Fruit fly (Drosophila melanogaster) whole organism, prepupa: ENCODE data around the gene ND-MNLL.

Experiments
- Blimp-1 ChIP-seq: fragments of 200-800 bp; sonication (Bioruptor generic); optimal IDR thresholded peaks from 3 replicates; lab custom pipeline; 2017; ENCODE audit warnings: missing biosample characterization, missing genetic modification characterization, mild to moderate bottlenecking, moderate library complexity, missing genetic modification reagents
- CG10631 ChIP-seq: fragments of 200-800 bp; sonication (Bioruptor generic); optimal IDR thresholded peaks from 2 replicates; lab custom pipeline; 2016; ENCODE audit warnings: missing biosample characterization, missing genetic modification characterization
- CG10669 ChIP-seq: fragments of 200-800 bp; sonication (Bioruptor generic); optimal IDR thresholded peaks from 3 replicates; lab custom pipeline; 2018; ENCODE audit warnings: missing biosample characterization, mild to moderate bottlenecking, missing genetic modification characterization, moderate library complexity
- CG11294 ChIP-seq: fragments of 200-800 bp; sonication (Bioruptor generic); IDR thresholded peaks from 2 replicates; pipeline ENCODE4 v1.3.6; 2022; ENCODE audit warnings: missing biosample characterization, missing genetic modification characterization
- CG11762 ChIP-seq: fragments of 200-800 bp; sonication (Bioruptor generic); optimal IDR thresholded peaks from 3 replicates; lab custom pipeline; 2016; ENCODE audit warnings: missing biosample characterization, missing genetic modification characterization; ENCODE audit not compliant: insufficient read depth
- CG11902 ChIP-seq: fragments of 200-800 bp; sonication (Bioruptor generic); optimal IDR thresholded peaks from 3 replicates; lab custom pipeline; 2016; ENCODE audit warnings: missing biosample characterization, missing genetic modification characterization
- CG16779 ChIP-seq: fragments of 200-800 bp; sonication (Bioruptor generic); optimal IDR thresholded peaks from 3 replicates; lab custom pipeline; 2017; ENCODE audit warnings: missing biosample characterization, mild to moderate bottlenecking, missing genetic modification characterization
- CG32006 ChIP-seq: fragments of 200-800 bp; sonication (Bioruptor generic); optimal IDR thresholded peaks from 3 replicates; lab custom pipeline; 2017; ENCODE audit warnings: missing biosample characterization, mild to moderate bottlenecking, missing genetic modification characterization
- CG3919 ChIP-seq: fragments of 200-800 bp; sonication (Bioruptor generic); optimal IDR thresholded peaks from 3 replicates; lab custom pipeline; 2016; ENCODE audit warnings: missing biosample characterization, missing genetic modification characterization
- CG6163 ChIP-seq: fragments of 200-800 bp; sonication (Bioruptor generic); IDR thresholded peaks from 3 replicates; pipeline ENCODE4 v1.3.6; 2022; ENCODE audit warnings: missing biosample characterization, missing genetic modification characterization
- CG6276 ChIP-seq: fragments of 200-800 bp; sonication (Bioruptor generic); optimal IDR thresholded peaks from 2 replicates; lab custom pipeline; 2017; ENCODE audit warnings: missing biosample characterization, mild to moderate bottlenecking, missing genetic modification characterization
- CG6792 ChIP-seq: fragments of 200-800 bp; sonication (Bioruptor generic); optimal IDR thresholded peaks from 3 replicates; lab custom pipeline; 2016; ENCODE audit warnings: missing biosample characterization, missing genetic modification characterization
- CG6808 ChIP-seq: fragments of 200-800 bp; sonication (Bioruptor generic); optimal IDR thresholded peaks from 3 replicates; lab custom pipeline; 2017; ENCODE audit warnings: missing biosample characterization, missing genetic modification characterization, mild to moderate bottlenecking, moderate library complexity, missing genetic modification reagents
- CG7368 ChIP-seq: fragments of 200-800 bp; sonication (Bioruptor generic); optimal IDR thresholded peaks from 3 replicates; lab custom pipeline; 2016; ENCODE audit warnings: missing biosample characterization, missing genetic modification characterization
- CG9139 ChIP-seq: fragments of 200-800 bp; sonication (Bioruptor generic); optimal IDR thresholded peaks from 3 replicates; lab custom pipeline; 2017; ENCODE audit warnings: missing biosample characterization, mild to moderate bottlenecking, missing genetic modification characterization
- Eip78C ChIP-seq: fragments of 200-800 bp; sonication (Bioruptor generic); peaks from one replicate; lab custom pipeline; 2016; ENCODE audit warnings: missing biosample characterization, missing genetic modification characterization
- Ets21C ChIP-seq: fragments of 200-800 bp; sonication (Bioruptor generic); optimal IDR thresholded peaks from 3 replicates; lab custom pipeline; 2016; ENCODE audit warnings: missing biosample characterization, missing genetic modification characterization
- Hr38 ChIP-seq: sonication (Bioruptor generic); optimal IDR thresholded peaks from 2 replicates; lab custom pipeline; 2016; ENCODE audit warnings: missing biosample characterization, missing genetic modification characterization
- Smox ChIP-seq: fragments of 200-800 bp; sonication (Bioruptor generic); optimal IDR thresholded peaks from 3 replicates; lab custom pipeline; 2016; ENCODE audit warnings: missing biosample characterization, missing genetic modification characterization
- Sox102F ChIP-seq: fragments of 200-800 bp; sonication (Bioruptor generic); optimal IDR thresholded peaks from 2 replicates; lab custom pipeline; 2016; ENCODE audit warnings: missing biosample characterization, mild to moderate bottlenecking, missing genetic modification characterization
- Sox14 ChIP-seq: fragments of 200-800 bp; sonication (Bioruptor generic); optimal IDR thresholded peaks from 3 replicates; lab custom pipeline; 2016; ENCODE audit warnings: missing biosample characterization, missing genetic modification characterization
- Sox15 ChIP-seq: fragments of 200-800 bp; sonication (Bioruptor generic); optimal IDR thresholded peaks from 3 replicates; lab custom pipeline; 2016; ENCODE audit warnings: missing biosample characterization, missing genetic modification characterization
- achi ChIP-seq: fragments of 200-800 bp; sonication (Bioruptor generic); optimal IDR thresholded peaks from 3 replicates; lab custom pipeline; 2016; ENCODE audit warnings: missing biosample characterization, missing genetic modification characterization
- dac ChIP-seq: fragments of 200-800 bp; sonication (Bioruptor generic); optimal IDR thresholded peaks from 2 replicates; lab custom pipeline; 2017; ENCODE audit warnings: missing biosample characterization, mild to moderate bottlenecking, missing genetic modification characterization
- esn ChIP-seq: fragments of 200-800 bp; sonication (Bioruptor generic); optimal IDR thresholded peaks from 2 replicates; lab custom pipeline; 2016; ENCODE audit warnings: missing biosample characterization, mild to moderate bottlenecking, missing genetic modification characterization, moderate library complexity
- fd59A ChIP-seq: fragments of 200-800 bp; sonication (Bioruptor generic); optimal IDR thresholded peaks from 2 replicates; lab custom pipeline; 2017; ENCODE audit warnings: missing biosample characterization, mild to moderate bottlenecking, missing genetic modification characterization, missing genetic modification reagents
- fkh ChIP-seq: fragments of 200-800 bp; sonication (Bioruptor generic); optimal IDR thresholded peaks from 3 replicates; lab custom pipeline; 2017; ENCODE audit warnings: missing biosample characterization, mild to moderate bottlenecking, missing genetic modification characterization, moderate library complexity
- net ChIP-seq: fragments of 200-800 bp; sonication (Bioruptor generic); optimal IDR thresholded peaks from 3 replicates; lab custom pipeline; 2016; ENCODE audit warnings: missing biosample characterization, missing genetic modification characterization
- salr ChIP-seq, 2 experiments: fragments of 200-800 bp; sonication (Bioruptor generic); optimal IDR thresholded peaks; 3 replicates each; lab custom pipeline; 2016 to 2018; ENCODE audit warnings: missing biosample characterization in 2 of 2, missing genetic modification characterization in 2 of 2, mild to moderate bottlenecking in 1 of 2
- spab ChIP-seq: fragments of 200-800 bp; sonication (Bioruptor generic); optimal IDR thresholded peaks from 2 replicates; lab custom pipeline; 2017; ENCODE audit warnings: missing biosample characterization, mild to moderate bottlenecking, missing genetic modification characterization, missing genetic modification reagents
- ss ChIP-seq, 2 experiments: fragments of 200-800 bp; sonication (Bioruptor generic); optimal IDR thresholded peaks; 2 replicates in 1 of 2; 3 replicates in 1 of 2; lab custom pipeline; 2017 to 2018; ENCODE audit warnings: mild to moderate bottlenecking in 2 of 2, missing biosample characterization in 2 of 2, missing genetic modification characterization in 2 of 2, moderate library complexity in 1 of 2
- svp ChIP-seq: fragments of 200-800 bp; sonication (Bioruptor generic); peaks from one replicate; lab custom pipeline; 2016; ENCODE audit warnings: missing biosample characterization, missing genetic modification characterization
- vri ChIP-seq: fragments of 200-800 bp; sonication (Bioruptor generic); optimal IDR thresholded peaks from 3 replicates; lab custom pipeline; 2016; ENCODE audit warnings: missing biosample characterization, mild to moderate bottlenecking, missing genetic modification characterization

ND-MNLL gene

DNA sequence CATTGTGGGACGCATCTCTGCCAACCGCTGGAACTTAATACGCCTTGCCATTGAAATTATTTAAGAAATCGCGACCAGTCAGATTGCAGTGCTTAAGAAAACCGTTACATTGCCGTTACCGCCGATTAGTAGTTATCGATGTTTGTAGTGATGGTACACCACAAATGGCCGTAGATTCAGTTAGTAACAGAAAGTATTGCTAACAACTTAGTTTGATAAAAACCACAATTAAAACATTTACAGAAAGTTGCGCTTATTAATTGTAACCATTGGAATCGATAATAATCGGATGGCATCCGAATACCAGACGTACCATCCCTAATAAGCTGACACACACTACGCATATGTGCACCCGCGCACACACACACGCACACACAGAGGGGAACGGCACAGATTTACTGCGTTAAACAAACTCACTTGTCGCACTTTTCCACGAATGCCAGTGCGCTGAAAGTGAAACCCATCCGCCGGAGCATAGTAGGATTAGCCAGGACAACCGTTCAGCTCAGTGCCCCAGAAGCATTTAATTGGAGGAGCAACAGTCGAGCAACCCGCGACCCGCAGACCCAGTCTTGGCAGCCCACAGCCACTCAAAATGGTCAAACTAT lies 26.6 kb upstream of the ND-MNLL start, which contains the start of the genes hdm and Ykt6 (continued):
- TF ChIP-seq dac (GFP tag; lab: Kevin White, UChicago): no peak
- TF ChIP-seq CG6792 (GFP tag; lab: Kevin White, UChicago): peak; percentile 63
- TF ChIP-seq Smox (GFP tag; lab: Kevin White, UChicago): no peak

DNA sequence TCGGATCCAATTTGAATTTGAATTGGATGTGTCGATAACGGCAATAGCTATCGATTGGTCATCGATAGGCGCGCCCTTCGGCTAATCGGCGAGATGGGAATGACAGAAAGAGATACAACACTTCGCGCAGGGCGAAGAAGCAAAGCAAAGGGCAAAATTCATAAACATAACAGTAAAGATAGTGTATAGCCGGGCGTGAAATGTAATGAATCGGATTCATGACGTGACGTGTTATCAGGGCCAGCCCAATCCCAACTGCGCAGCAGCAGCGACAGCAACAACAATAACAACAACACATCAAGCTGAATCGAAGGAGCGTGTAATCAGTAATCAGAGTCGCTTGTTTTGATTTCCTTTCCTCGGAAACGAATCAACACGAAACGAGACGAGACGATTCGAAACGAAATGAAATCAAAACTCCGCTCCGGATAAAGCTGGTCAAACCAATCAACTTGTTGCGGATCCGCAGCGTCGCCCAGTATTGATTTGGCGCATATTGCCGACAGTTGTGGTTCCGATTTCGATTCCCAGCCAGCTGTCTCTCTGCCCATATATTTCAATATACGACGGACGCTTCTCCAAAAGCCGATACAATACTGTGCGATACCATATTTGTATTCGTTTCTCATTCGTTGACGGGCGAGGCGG lies 18.5 kb upstream of the ND-MNLL start, which contains the start of gene snz:
Gene snz, plus strand, starts transcription at position 107 of the 648 bp plus-strand sequence.
- TF ChIP-seq CG11294 (GFP tag; lab: Robert Waterston, UW): no peak
- no peak for TF ChIP-seq CG3919
- TF ChIP-seq achi (GFP tag; lab: Kevin White, UChicago): peak; percentile 28
- no peak for TF ChIP-seq CG6808 (GFP tag; lab: Kevin White, UChicago)
- TF ChIP-seq CG16779 (tag; lab: Kevin White, UChicago): no peak
- TF ChIP-seq vri (GFP tag; lab: Kevin White, UChicago): peak; percentile 0
- TF ChIP-seq ss (GFP tag; optimal IDR thresholded peaks at IDR 0.05; lab: Kevin White, UChicago): peak in 1 of 2 experiments; percentile 17
- no peak for TF ChIP-seq Blimp-1
- no peak for TF ChIP-seq Ets21C (GFP tag; lab: Kevin White, UChicago)
- no peak for TF ChIP-seq spab
- TF ChIP-seq svp (GFP tag; lab: Kevin White, UChicago): peak; percentile 61
- no peak for TF ChIP-seq CG6276
- no peak for TF ChIP-seq CG11902 (GFP tag; lab: Kevin White, UChicago)
- TF ChIP-seq CG11762: no peak
- TF ChIP-seq CG6163 (GFP tag; lab: Robert Waterston, UW): no peak
- TF ChIP-seq esn (GFP tag; lab: Kevin White, UChicago): peak; percentile 10
- TF ChIP-seq fkh (GFP tag; lab: Kevin White, UChicago): no peak
- no peak for TF ChIP-seq fd59A (GFP tag; lab: Kevin White, UChicago)
- no peak for TF ChIP-seq CG32006
- TF ChIP-seq Sox14 (GFP tag; lab: Kevin White, UChicago): no peak
- no peak for TF ChIP-seq salr (GFP tag; optimal IDR thresholded peaks at IDR 0.05; lab: Kevin White, UChicago)
- no peak for TF ChIP-seq Hr38
- no peak for TF ChIP-seq CG10631 (GFP tag; lab: Kevin White, UChicago)
- TF ChIP-seq CG6792 (GFP tag; lab: Kevin White, UChicago): no peak
- no peak for TF ChIP-seq Sox102F
- TF ChIP-seq CG9139 (GFP tag; lab: Kevin White, UChicago): peak; percentile 20
- no peak for TF ChIP-seq CG10669 (GFP tag; lab: Kevin White, UChicago)
- TF ChIP-seq net: no peak
- no peak for TF ChIP-seq Smox (GFP tag; lab: Kevin White, UChicago)
- no peak for TF ChIP-seq Sox15 (GFP tag; lab: Kevin White, UChicago)
- TF ChIP-seq Eip78C (GFP tag; lab: Kevin White, UChicago): peak; percentile 30
- no peak for TF ChIP-seq CG7368 (GFP tag; lab: Kevin White, UChicago)
- TF ChIP-seq, all 60 proteins: peak for 7

- TF ChIP-seq CG11762: no peak
- peak; percentile 23 for TF ChIP-seq Eip78C (GFP tag; lab: Kevin White, UChicago)
- TF ChIP-seq, all 60 proteins: peak for 1
Measured at dm6 chrX:7909482-7909881, 15.9 kb upstream of the ND-MNLL start.

DNA sequence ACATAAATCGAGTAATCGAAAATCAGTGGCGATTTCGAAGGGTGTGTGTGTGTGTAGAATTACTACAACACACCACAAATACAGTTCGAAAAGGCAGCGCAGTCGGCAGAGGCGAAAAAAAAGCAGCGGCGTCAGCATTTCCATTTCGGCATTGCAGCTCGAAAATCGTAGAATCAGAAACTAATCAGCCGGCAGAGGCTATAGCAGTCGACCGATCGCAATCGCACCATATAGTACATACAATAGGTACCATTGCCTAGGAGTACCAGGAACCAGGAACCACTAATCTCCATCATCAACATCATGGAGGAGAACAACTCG lies 15.4 kb upstream of the ND-MNLL start:
- TF ChIP-seq fkh (GFP tag; lab: Kevin White, UChicago) (no peak), vri (GFP tag; lab: Kevin White, UChicago) (peak; percentile 88)
